Fruit fly (Drosophila melanogaster): ENCODE results near the gene Lam.
A peak's percentile ranks its signal among the peaks of the same experiment; 100 is the strongest.

Gene Lam

DNA sequence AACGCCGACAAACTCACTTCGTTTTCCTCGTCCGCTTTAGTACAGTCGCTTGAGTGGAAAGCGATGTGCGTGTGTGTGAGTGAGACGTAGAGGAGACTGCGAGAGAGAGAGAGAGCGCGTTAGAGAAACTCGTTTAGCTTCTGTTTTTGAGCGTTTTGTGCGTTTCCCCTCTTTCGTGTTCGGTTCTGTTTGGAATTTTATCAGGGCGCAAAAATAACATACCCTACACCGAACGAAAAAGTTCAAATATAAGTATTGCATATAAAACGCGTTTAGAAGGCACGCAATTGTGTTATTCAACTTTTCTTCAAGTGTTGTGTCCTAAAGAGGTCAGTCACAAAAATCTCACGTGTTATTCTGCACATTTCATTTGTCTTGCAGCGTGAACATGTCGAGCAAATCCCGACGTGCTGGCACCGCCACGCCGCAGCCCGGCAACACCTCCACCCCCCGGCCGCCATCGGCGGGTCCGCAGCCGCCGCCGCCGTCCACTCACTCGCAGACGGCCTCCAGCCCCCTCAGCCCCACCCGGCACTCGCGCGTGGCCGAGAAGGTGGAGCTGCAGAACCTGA, 750 bp downstream of the Lam start (continued):
- no peak for TF ChIP-seq Sry-δ (GFP tag; optimal IDR thresholded peaks at IDR 0.05)
- TF ChIP-seq CG8359 (GFP tag; optimal IDR thresholded peaks at IDR 0.05; ENCODE audit: borderline replicate concordance) = no peak
- no peak for TF ChIP-seq hkb (optimal IDR thresholded peaks at IDR 0.05)
- TF ChIP-seq hkb (GFP tag; IDR thresholded peaks at IDR 0.05) = peak; percentile 80
- peak; percentile 35 for TF ChIP-seq Hand (GFP tag; optimal IDR thresholded peaks at IDR 0.05)
- 0 out of 3 replicates have a peak, but pooled peaks have one; percentile 18 for TF ChIP-seq otp (GFP tag; IDR thresholded peaks at IDR 0.05)
- TF ChIP-seq Hr39 (optimal IDR thresholded peaks at IDR 0.05) = peak; percentile 68
- no peak for TF ChIP-seq CG15696 (tag; optimal IDR thresholded peaks at IDR 0.05)
- peak; percentile 38; the same call in 1 of the 2 replicates for TF ChIP-seq lmd (GFP tag; IDR thresholded peaks at IDR 0.05)
- TF ChIP-seq corto (GFP tag; optimal IDR thresholded peaks at IDR 0.05) = no peak
- peak in 1 of 2 experiments; percentile 55 for TF ChIP-seq bsh (GFP tag; optimal IDR thresholded peaks at IDR 0.05)
- no peak for TF ChIP-seq stwl (tag; optimal IDR thresholded peaks at IDR 0.05)
- no peak for TF ChIP-seq gt (GFP tag; IDR thresholded peaks at IDR 0.05)
- TF ChIP-seq vvl (GFP tag; IDR thresholded peaks at IDR 0.05) = peak; percentile 79
- TF ChIP-seq br (optimal IDR thresholded peaks at IDR 0.05) = no peak
- TF ChIP-seq NK7.1 (GFP tag; optimal IDR thresholded peaks at IDR 0.05) = no peak
- peak; percentile 26 for TF ChIP-seq nerfin-1 (tag; optimal IDR thresholded peaks at IDR 0.05)
- TF ChIP-seq ind (GFP tag; optimal IDR thresholded peaks at IDR 0.05) = peak; percentile 61
- TF ChIP-seq Opbp (GFP tag; IDR thresholded peaks at IDR 0.05; ENCODE audit: partially characterized antibody) = 0 out of 3 replicates have a peak, but pooled peaks have one; percentile 6
- TF ChIP-seq BtbVII (GFP tag; optimal IDR thresholded peaks at IDR 0.05) = no peak
- TF ChIP-seq Awh (GFP tag; IDR thresholded peaks at IDR 0.05) = peak; percentile 59
- no peak for TF ChIP-seq Rx (GFP tag; IDR thresholded peaks at IDR 0.05)
- TF ChIP-seq C15 (GFP tag; IDR thresholded peaks at IDR 0.05) = no peak
- no peak for TF ChIP-seq ara (GFP tag; IDR thresholded peaks at IDR 0.05)
- TF ChIP-seq CG7786 (GFP tag; optimal IDR thresholded peaks at IDR 0.05) = peak; percentile 26
- peak; percentile 39 for TF ChIP-seq Dek (tag; optimal IDR thresholded peaks at IDR 0.05)
- peak; percentile 46 for TF ChIP-seq CG6689 (GFP tag; IDR thresholded peaks at IDR 0.05)
- TF ChIP-seq CG12071 (GFP tag; optimal IDR thresholded peaks at IDR 0.05) = peak; percentile 32
- no peak for TF ChIP-seq tup (GFP tag; optimal IDR thresholded peaks at IDR 0.05)
- peak; percentile 24 for TF ChIP-seq Bgb (GFP tag; IDR thresholded peaks at IDR 0.05; ENCODE audit: partially characterized antibody)
- TF ChIP-seq ham (GFP tag; IDR thresholded peaks at IDR 0.05) = no peak
- TF ChIP-seq Bteb2 (GFP tag; optimal IDR thresholded peaks at IDR 0.05) = peak; percentile 43
- TF ChIP-seq NfI (GFP tag; optimal IDR thresholded peaks at IDR 0.05) = peak; percentile 45
- TF ChIP-seq CG13296 (GFP tag; optimal IDR thresholded peaks at IDR 0.05) = peak; percentile 26
- no peak for TF ChIP-seq CG17802 (tag; optimal IDR thresholded peaks at IDR 0.05)
- TF ChIP-seq CG1529 (GFP tag; optimal IDR thresholded peaks at IDR 0.05) = no peak
- no peak for TF ChIP-seq cad (GFP tag; optimal IDR thresholded peaks at IDR 0.05)
- TF ChIP-seq Usf (GFP tag; optimal IDR thresholded peaks at IDR 0.05) = no peak
- TF ChIP-seq tgo (GFP tag; IDR thresholded peaks at IDR 0.05) = peak; percentile 57; the same call in 2 of the 3 replicates
- TF ChIP-seq bigmax (GFP tag; optimal IDR thresholded peaks at IDR 0.05) = no peak
- peak; percentile 24; the same call in 1 of the 2 replicates for TF ChIP-seq danr (GFP tag; IDR thresholded peaks at IDR 0.05)
- TF ChIP-seq twi (tag; optimal IDR thresholded peaks at IDR 0.05) = no peak
- TF ChIP-seq CG10654 (GFP tag; optimal IDR thresholded peaks at IDR 0.05) = no peak
- TF ChIP-seq Dp (GFP tag; optimal IDR thresholded peaks at IDR 0.05) = no peak
- TF ChIP-seq CG18599 (GFP tag; optimal IDR thresholded peaks at IDR 0.05) = peak; percentile 74
- no peak for TF ChIP-seq CG6683 (GFP tag; optimal IDR thresholded peaks at IDR 0.05)
- TF ChIP-seq knrl (GFP tag; IDR thresholded peaks at IDR 0.05; ENCODE audit: partially characterized antibody) = no peak
- no peak for TF ChIP-seq CG4854 (GFP tag; optimal IDR thresholded peaks at IDR 0.05)
- no peak for TF ChIP-seq vnd (GFP tag; IDR thresholded peaks at IDR 0.05; ENCODE audit: partially characterized antibody)
- TF ChIP-seq CG4328 (GFP tag; optimal IDR thresholded peaks at IDR 0.05) = no peak
- TF ChIP-seq CG43689 (GFP tag; IDR thresholded peaks at IDR 0.05) = no peak

Measured in whole organism, embryonic.